Fruit fly (Drosophila melanogaster) Kc167 (cell line): ENCODE measurements around the gene CG13272.

Experiments
- Myc ChIP-seq: fragments of >200 bp; optimal IDR thresholded peaks from 2 replicates; lab custom pipeline; 2017; ENCODE audit warnings: missing external identifiers
- Sin3A ChIP-seq: fragments of >200 bp; optimal IDR thresholded peaks from 2 replicates; lab custom pipeline; 2018; ENCODE audit warnings: missing external identifiers
- h ChIP-seq: fragments of >200 bp; optimal IDR thresholded peaks from 3 replicates; lab custom pipeline; 2018; ENCODE audit warnings: missing external identifiers
- insv ChIP-seq: fragments of >200 bp; optimal IDR thresholded peaks from 3 replicates; lab custom pipeline; 2018; ENCODE audit warnings: missing external identifiers
- psq ChIP-seq: fragments of >200 bp; optimal IDR thresholded peaks from 2 replicates; lab custom pipeline; 2017; ENCODE audit warnings: missing external identifiers
- ttk ChIP-seq: sonication (Bioruptor generic); optimal IDR thresholded peaks from 2 replicates; lab custom pipeline; 2017; ENCODE audit warnings: missing external identifiers

DNA sequence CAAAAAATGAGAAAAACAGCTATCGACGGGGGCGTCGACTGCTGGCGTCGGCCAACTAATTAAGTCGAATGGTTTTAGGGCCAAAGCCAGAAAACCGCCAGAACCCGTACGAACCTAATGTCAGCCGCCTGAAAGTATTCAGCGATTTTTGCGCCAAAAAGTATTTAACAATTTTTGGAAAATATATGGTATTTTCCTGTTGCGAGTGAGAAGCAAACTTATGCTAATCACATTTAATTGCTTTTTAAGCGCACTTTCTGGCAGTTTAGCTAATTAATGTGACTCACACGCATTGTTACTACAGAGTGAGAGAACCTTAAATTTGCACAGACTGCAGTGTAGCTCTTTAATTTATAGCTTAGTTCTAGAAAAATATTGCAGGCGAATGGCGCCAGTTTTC, 57.8 kb downstream of the CG13272 start:
- TF ChIP-seq h (lab: Kevin White, UChicago): no peak
- TF ChIP-seq ttk (lab: Kevin White, UChicago): no peak
- TF ChIP-seq psq (lab: Kevin White, UChicago): no peak
- no peak for TF ChIP-seq Myc (lab: Kevin White, UChicago)
- TF ChIP-seq Sin3A (lab: Kevin White, UChicago): no peak
- no peak for TF ChIP-seq insv
